Fruit fly (Drosophila melanogaster): ENCODE results near the gene hth.

- TF ChIP-seq psq (optimal IDR thresholded peaks at IDR 0.05) (no peak), usp (GFP tag; optimal IDR thresholded peaks at IDR 0.05) (no peak), Dll (optimal IDR thresholded peaks at IDR 0.05) (no peak), EcR (GFP tag; optimal IDR thresholded peaks at IDR 0.05) (no peak), pan (optimal IDR thresholded peaks at IDR 0.05) (no peak)
These were observed 108.9 kb downstream of the hth start for dm6 chr3R:10530297-10530966.
